Fruit fly (Drosophila melanogaster): ENCODE results near the gene wls.

DNA sequence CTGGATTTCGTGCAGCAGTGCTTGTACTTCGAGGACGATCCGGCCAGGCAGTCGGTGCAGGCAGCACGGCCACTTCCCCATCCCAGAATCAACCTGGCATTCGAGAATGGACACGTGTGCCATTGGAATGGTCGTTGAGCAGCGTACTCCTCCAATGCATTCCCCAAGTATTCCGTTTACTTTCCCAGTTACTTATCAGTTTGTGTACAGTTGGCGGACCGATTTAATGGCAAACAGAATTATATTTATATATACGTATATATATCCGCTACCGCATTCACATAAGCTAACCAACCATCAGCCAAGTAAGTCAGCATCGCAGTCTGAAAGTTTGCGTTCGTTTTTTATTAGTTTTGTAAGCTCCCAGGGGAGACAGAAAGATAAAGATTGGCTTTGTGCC is 44.2 kb upstream of the wls start:
- no peak for TF ChIP-seq toe (GFP tag; optimal IDR thresholded peaks at IDR 0.05)
- TF ChIP-seq CG33017 (tag; optimal IDR thresholded peaks at IDR 0.05): no peak
- TF ChIP-seq CG12768 (GFP tag; optimal IDR thresholded peaks at IDR 0.05): peak; percentile 12
- TF ChIP-seq kay (GFP tag; ENCODE audit: borderline replicate concordance): peak; percentile 88
- TF ChIP-seq cic (GFP tag; optimal IDR thresholded peaks at IDR 0.05): peak; percentile 68
- no peak for TF ChIP-seq CG1620 (GFP tag; optimal IDR thresholded peaks at IDR 0.05)
- TF ChIP-seq pad (GFP tag; optimal IDR thresholded peaks at IDR 0.05): no peak
- TF ChIP-seq ovo (GFP tag; optimal IDR thresholded peaks at IDR 0.05): no peak
- TF ChIP-seq CG5204 (GFP tag; optimal IDR thresholded peaks at IDR 0.05): no peak
- TF ChIP-seq CG7045 (GFP tag; optimal IDR thresholded peaks at IDR 0.05): no peak
